Fruit fly (Drosophila melanogaster): ENCODE results near the gene PVRAP.
A peak's percentile ranks its signal among the peaks of the same experiment; 100 is the strongest.

The PVRAP gene

dm6 chr3L:5989391-5990156 lies 7.4 kb upstream of the PVRAP start:
- TF ChIP-seq CG8159 (tag; optimal IDR thresholded peaks at IDR 0.05) = peak; percentile 39
- no peak for TF ChIP-seq CG12605 (GFP tag; IDR thresholded peaks at IDR 0.05)
- TF ChIP-seq CG34367 (tag; optimal IDR thresholded peaks at IDR 0.05) = no peak
- no peak for TF ChIP-seq CG4496 (GFP tag; IDR thresholded peaks at IDR 0.05)
- no peak for TF ChIP-seq CG8301 (tag; optimal IDR thresholded peaks at IDR 0.05)
- TF ChIP-seq gl (tag; optimal IDR thresholded peaks at IDR 0.05) = no peak
- peak; percentile 8 for TF ChIP-seq CG14655 (GFP tag; optimal IDR thresholded peaks at IDR 0.05)
- TF ChIP-seq CG15710 (tag; optimal IDR thresholded peaks at IDR 0.05) = peak; percentile 5
- no peak for TF ChIP-seq Pif1B (GFP tag; optimal IDR thresholded peaks at IDR 0.05)
- TF ChIP-seq Ets98B (GFP tag; IDR thresholded peaks at IDR 0.05) = no peak
- no peak for TF ChIP-seq CG10348 (GFP tag; IDR thresholded peaks at IDR 0.05)
- peak; percentile 3 for TF ChIP-seq CG9948 (tag; optimal IDR thresholded peaks at IDR 0.05)
- no peak for TF ChIP-seq Pif1A (GFP tag; optimal IDR thresholded peaks at IDR 0.05)
- TF ChIP-seq CG17806 (tag; optimal IDR thresholded peaks at IDR 0.05) = peak; percentile 7
- TF ChIP-seq Snoo (tag; optimal IDR thresholded peaks at IDR 0.05) = no peak

dm6 chr3L:5992249-5992648 lies 4.8 kb upstream of the PVRAP start:
- no peak for TF ChIP-seq CG14655 (GFP tag; optimal IDR thresholded peaks at IDR 0.05)
- TF ChIP-seq fd96Ca (GFP tag; IDR thresholded peaks at IDR 0.05) = no peak
- no peak for TF ChIP-seq CG15710 (tag; optimal IDR thresholded peaks at IDR 0.05)
- TF ChIP-seq Ets98B (GFP tag; IDR thresholded peaks at IDR 0.05) = no peak
- no peak for TF ChIP-seq CG32121 (GFP tag; IDR thresholded peaks at IDR 0.05)
- TF ChIP-seq rn (GFP tag; IDR thresholded peaks at IDR 0.05) = no peak
- TF ChIP-seq CG4496 (GFP tag; IDR thresholded peaks at IDR 0.05) = no peak
- TF ChIP-seq CG13204 (GFP tag; optimal IDR thresholded peaks at IDR 0.05) = no peak
- TF ChIP-seq Pif1A (GFP tag; optimal IDR thresholded peaks at IDR 0.05) = no peak
- TF ChIP-seq CG8301 (tag; optimal IDR thresholded peaks at IDR 0.05) = no peak

- TF ChIP-seq Snoo (tag; optimal IDR thresholded peaks at IDR 0.05) (no peak), rn (GFP tag; IDR thresholded peaks at IDR 0.05) (no peak), CG12605 (GFP tag; IDR thresholded peaks at IDR 0.05) (no peak), CG9948 (tag; optimal IDR thresholded peaks at IDR 0.05) (no peak), D1 (tag; optimal IDR thresholded peaks at IDR 0.05) (no peak), CG34367 (tag; optimal IDR thresholded peaks at IDR 0.05) (no peak), Ets98B (GFP tag; IDR thresholded peaks at IDR 0.05) (no peak), CG17806 (tag; optimal IDR thresholded peaks at IDR 0.05) (no peak), Pif1A (GFP tag; optimal IDR thresholded peaks at IDR 0.05) (no peak), Pif1B (GFP tag; optimal IDR thresholded peaks at IDR 0.05) (no peak), CG32121 (GFP tag; IDR thresholded peaks at IDR 0.05) (no peak), CG8159 (tag; optimal IDR thresholded peaks at IDR 0.05) (no peak), CG4496 (GFP tag; IDR thresholded peaks at IDR 0.05) (no peak)
Measured at dm6 chr3L:5992916-5993315, 4.1 kb upstream of the PVRAP start.

- TF ChIP-seq Pif1B (GFP tag; optimal IDR thresholded peaks at IDR 0.05) (no peak), D1 (tag; optimal IDR thresholded peaks at IDR 0.05) (no peak), CG10348 (GFP tag; IDR thresholded peaks at IDR 0.05) (no peak), CG8159 (tag; optimal IDR thresholded peaks at IDR 0.05) (no peak), CG8301 (tag; optimal IDR thresholded peaks at IDR 0.05) (no peak), rn (GFP tag; IDR thresholded peaks at IDR 0.05) (no peak), CG15710 (tag; optimal IDR thresholded peaks at IDR 0.05) (no peak), CG12605 (GFP tag; IDR thresholded peaks at IDR 0.05) (no peak), CG17806 (tag; optimal IDR thresholded peaks at IDR 0.05) (no peak), Ets98B (GFP tag; IDR thresholded peaks at IDR 0.05) (no peak), CG4496 (GFP tag; IDR thresholded peaks at IDR 0.05) (no peak), CG13204 (GFP tag; optimal IDR thresholded peaks at IDR 0.05) (no peak), CG32121 (GFP tag; IDR thresholded peaks at IDR 0.05) (no peak), CG14655 (GFP tag; optimal IDR thresholded peaks at IDR 0.05) (no peak), Pif1A (GFP tag; optimal IDR thresholded peaks at IDR 0.05) (no peak), EcR (GFP tag; optimal IDR thresholded peaks at IDR 0.05) (no peak)
Measured at dm6 chr3L:5993701-5994499, 3.1 kb upstream of the PVRAP start.

dm6 chr3L:5996520-5996919 lies 488 bp upstream of the PVRAP start:
- no peak for TF ChIP-seq CG10348 (GFP tag; IDR thresholded peaks at IDR 0.05)
- TF ChIP-seq CG32121 (GFP tag; IDR thresholded peaks at IDR 0.05) = no peak
- no peak for TF ChIP-seq Pif1A (GFP tag; optimal IDR thresholded peaks at IDR 0.05)
- no peak for TF ChIP-seq CG15710 (tag; optimal IDR thresholded peaks at IDR 0.05)
- no peak for TF ChIP-seq D1 (tag; optimal IDR thresholded peaks at IDR 0.05)
- TF ChIP-seq Snoo (tag; optimal IDR thresholded peaks at IDR 0.05) = no peak
- no peak for TF ChIP-seq CG4496 (GFP tag; IDR thresholded peaks at IDR 0.05)
- no peak for TF ChIP-seq CG13204 (GFP tag; optimal IDR thresholded peaks at IDR 0.05)
- TF ChIP-seq CG8301 (tag; optimal IDR thresholded peaks at IDR 0.05) = no peak
- no peak for TF ChIP-seq CG14655 (GFP tag; optimal IDR thresholded peaks at IDR 0.05)
- no peak for TF ChIP-seq CG34367 (tag; optimal IDR thresholded peaks at IDR 0.05)
- no peak for TF ChIP-seq gl (tag; optimal IDR thresholded peaks at IDR 0.05)
- TF ChIP-seq Pif1B (GFP tag; optimal IDR thresholded peaks at IDR 0.05) = no peak
- TF ChIP-seq fd96Ca (GFP tag; IDR thresholded peaks at IDR 0.05) = no peak
- no peak for TF ChIP-seq rn (GFP tag; IDR thresholded peaks at IDR 0.05)
- TF ChIP-seq CG12605 (GFP tag; IDR thresholded peaks at IDR 0.05) = no peak
- no peak for TF ChIP-seq CG8159 (tag; optimal IDR thresholded peaks at IDR 0.05)
